Worm (Caenorhabditis elegans): ENCODE measurements around the gene lbp-1.

- TF ChIP-seq ztf-18 (tag; optimal IDR thresholded peaks at IDR 0.05) (no peak), ztf-26 (tag; optimal IDR thresholded peaks at IDR 0.05) (no peak), F22D6.2 (tag; optimal IDR thresholded peaks at IDR 0.05) (no peak), snpc-4 (GFP tag; optimal IDR thresholded peaks at IDR 0.05) (no peak), snpc-4 (tag; optimal IDR thresholded peaks at IDR 0.05) (no peak), pha-4 (tag; optimal IDR thresholded peaks at IDR 0.05) (no peak), efl-1 (GFP tag; optimal IDR thresholded peaks at IDR 0.05) (no peak), attf-3 (GFP tag; conservative IDR thresholded peaks at IDR 0.05) (no peak), F55B11.4 (tag; optimal IDR thresholded peaks at IDR 0.05; ENCODE audit: borderline replicate concordance, insufficient read depth) (no peak), T26A5.8 (tag; optimal IDR thresholded peaks at IDR 0.05) (no peak), egrh-3 (GFP tag; IDR thresholded peaks at IDR 0.05) (no peak), unc-62 (GFP tag; optimal IDR thresholded peaks at IDR 0.05) (no peak), rcor-1 (GFP tag; IDR thresholded peaks at IDR 0.05) (no peak), nhr-90 (tag; optimal IDR thresholded peaks at IDR 0.05) (no peak)
Observed at ce11 chrX:3235358-3235816, 23.6 kb upstream of the lbp-1 start, which contains the start of gene F28B4.3.
